Worm (Caenorhabditis elegans): ENCODE measurements around the gene degt-1.

degt-1 gene

DNA sequence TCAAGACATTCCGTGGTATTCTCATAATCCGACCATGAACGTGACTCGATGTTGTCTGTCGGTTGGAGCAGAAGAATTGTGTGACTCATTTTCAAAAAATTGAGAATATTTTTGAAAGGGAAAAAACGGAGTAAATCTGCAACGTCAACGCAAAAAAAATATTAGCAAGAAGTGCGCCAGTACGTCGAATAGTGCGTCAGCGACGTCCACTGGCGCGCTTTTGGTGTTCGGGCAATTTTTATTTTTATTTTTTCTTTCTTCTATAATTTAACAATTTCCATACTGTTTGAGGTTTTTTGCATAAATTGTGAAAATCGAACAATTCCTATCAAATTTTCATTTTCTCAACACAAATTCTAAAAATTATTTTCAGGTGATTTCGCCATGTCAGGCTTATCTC lies 38.8 kb downstream of the degt-1 start, which contains the start of the genes erh-1 and lpd-9:
Gene erh-1 (minus strand): TSS at position 204 of the 400 bp plus-strand sequence.
Gene lpd-9 (plus strand): TSS at position 368 of the 400 bp plus-strand sequence.
- peak; percentile 15 for TF ChIP-seq unc-42 (tag; optimal IDR thresholded peaks at IDR 0.05)
- TF ChIP-seq ref-2 (tag; optimal IDR thresholded peaks at IDR 0.05), result peak; percentile 25
- TF ChIP-seq ceh-14 (tag; optimal IDR thresholded peaks at IDR 0.05), result peak; percentile 43
- no peak for TF ChIP-seq gmeb-2 (tag; optimal IDR thresholded peaks at IDR 0.05)
- no peak for TF ChIP-seq fkh-10 (GFP tag; optimal IDR thresholded peaks at IDR 0.05)
- TF ChIP-seq Y22D7AL.16 (tag; optimal IDR thresholded peaks at IDR 0.05), result peak; percentile 11
- TF ChIP-seq pros-1 (tag; optimal IDR thresholded peaks at IDR 0.05), result no peak
- TF ChIP-seq unc-3 (GFP tag; conservative IDR thresholded peaks at IDR 0.05), result no peak
- TF ChIP-seq unc-3 (tag; optimal IDR thresholded peaks at IDR 0.05), result no peak
- peak; percentile 12 for TF ChIP-seq pax-1 (tag; optimal IDR thresholded peaks at IDR 0.05)
- no peak for TF ChIP-seq ceh-19 (GFP tag; optimal IDR thresholded peaks at IDR 0.05)
- peak; percentile 37 for TF ChIP-seq ceh-2 (tag; optimal IDR thresholded peaks at IDR 0.05)
- TF ChIP-seq nfya-1 (tag; optimal IDR thresholded peaks at IDR 0.05), result peak; percentile 44
- peak; percentile 8 for TF ChIP-seq zip-5 (tag; optimal IDR thresholded peaks at IDR 0.05)
- peak; percentile 20 for TF ChIP-seq ceh-18 (tag; optimal IDR thresholded peaks at IDR 0.05)
- peak; percentile 23 for TF ChIP-seq unc-86 (tag; optimal IDR thresholded peaks at IDR 0.05)
- peak; percentile 68 for TF ChIP-seq elt-2 (tag; optimal IDR thresholded peaks at IDR 0.05)
- peak; percentile 26 for TF ChIP-seq che-1 (tag; optimal IDR thresholded peaks at IDR 0.05)
- TF ChIP-seq ztf-16 (tag; optimal IDR thresholded peaks at IDR 0.05), result peak; percentile 29

DNA sequence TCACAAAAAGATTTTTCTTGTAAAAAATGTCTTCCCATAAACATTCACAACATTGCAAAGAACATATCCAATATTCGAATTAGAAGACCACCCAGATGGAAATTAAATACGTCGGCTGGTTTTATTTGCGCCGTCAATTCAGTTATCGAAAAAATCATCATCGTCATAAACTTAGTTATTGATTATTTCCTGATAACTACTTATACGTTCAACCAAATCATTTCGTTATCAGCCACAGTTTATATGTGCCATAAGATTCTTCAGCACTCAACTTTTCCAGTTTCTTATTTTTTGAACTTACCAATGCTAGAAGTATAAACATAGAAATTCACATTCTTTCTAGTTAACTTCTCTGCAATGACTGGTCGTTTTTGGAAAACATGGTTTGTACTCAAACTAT lies 40.5 kb downstream of the degt-1 start:
- TF ChIP-seq ceh-14 (tag; optimal IDR thresholded peaks at IDR 0.05) (no peak), elt-2 (tag; optimal IDR thresholded peaks at IDR 0.05) (peak; percentile 4)

DNA sequence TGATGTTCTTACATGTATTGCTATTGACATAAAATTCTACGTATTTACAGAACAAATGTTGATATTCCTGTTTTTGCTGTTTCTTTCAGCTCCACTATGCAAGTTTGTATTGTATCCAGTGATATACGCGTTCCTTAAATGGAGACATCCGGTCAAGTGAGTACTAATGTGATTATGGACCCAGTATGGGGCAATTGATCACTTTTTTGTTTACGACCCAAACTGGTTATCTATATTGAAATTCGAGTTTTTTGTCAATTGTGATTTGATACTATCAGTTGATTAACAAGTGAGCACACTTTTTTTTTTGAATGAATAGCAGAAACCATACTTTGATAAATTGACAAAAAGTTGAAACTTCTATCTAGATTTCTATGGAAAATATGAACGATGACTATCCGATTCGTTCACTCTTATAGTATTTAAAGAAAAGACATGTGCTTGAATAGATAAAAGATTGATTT lies 41.7 kb downstream of the degt-1 start, which contains the start of gene T21C9.6:
Gene T21C9.6 (plus strand): TSS at position 51 of the 464 bp plus-strand sequence.
- TF ChIP-seq hlh-8 (tag; optimal IDR thresholded peaks at IDR 0.05) (no peak), lin-11 (tag; optimal IDR thresholded peaks at IDR 0.05) (no peak), Y22D7AL.16 (tag; optimal IDR thresholded peaks at IDR 0.05) (no peak), zip-5 (tag; optimal IDR thresholded peaks at IDR 0.05) (no peak), npax-4 (tag; optimal IDR thresholded peaks at IDR 0.05) (no peak), hlh-30 (tag; optimal IDR thresholded peaks at IDR 0.05; ENCODE audit: insufficient read depth) (no peak), ref-2 (tag; optimal IDR thresholded peaks at IDR 0.05) (no peak), ceh-2 (tag; optimal IDR thresholded peaks at IDR 0.05) (no peak), dve-1 (tag; optimal IDR thresholded peaks at IDR 0.05) (no peak), sdc-2 (tag; optimal IDR thresholded peaks at IDR 0.05) (no peak), ceh-45 (GFP tag; IDR thresholded peaks at IDR 0.05) (no peak), fkh-10 (GFP tag; optimal IDR thresholded peaks at IDR 0.05) (no peak), ahr-1 (tag; optimal IDR thresholded peaks at IDR 0.05) (no peak)

- TF ChIP-seq dve-1 (tag; optimal IDR thresholded peaks at IDR 0.05) (no peak), pqm-1 (tag; optimal IDR thresholded peaks at IDR 0.05) (no peak), fkh-10 (GFP tag; optimal IDR thresholded peaks at IDR 0.05) (no peak), madf-2 (tag; optimal IDR thresholded peaks at IDR 0.05) (no peak), pax-1 (tag; optimal IDR thresholded peaks at IDR 0.05) (no peak), ceh-14 (tag; optimal IDR thresholded peaks at IDR 0.05) (no peak), elt-2 (tag; optimal IDR thresholded peaks at IDR 0.05) (no peak)
Observed at ce11 chrV:10588694-10589093, 48.6 kb downstream of the degt-1 start, which contains the start of gene srg-32. Gene srg-32, minus strand, starts transcription at chrV:10588794.

DNA sequence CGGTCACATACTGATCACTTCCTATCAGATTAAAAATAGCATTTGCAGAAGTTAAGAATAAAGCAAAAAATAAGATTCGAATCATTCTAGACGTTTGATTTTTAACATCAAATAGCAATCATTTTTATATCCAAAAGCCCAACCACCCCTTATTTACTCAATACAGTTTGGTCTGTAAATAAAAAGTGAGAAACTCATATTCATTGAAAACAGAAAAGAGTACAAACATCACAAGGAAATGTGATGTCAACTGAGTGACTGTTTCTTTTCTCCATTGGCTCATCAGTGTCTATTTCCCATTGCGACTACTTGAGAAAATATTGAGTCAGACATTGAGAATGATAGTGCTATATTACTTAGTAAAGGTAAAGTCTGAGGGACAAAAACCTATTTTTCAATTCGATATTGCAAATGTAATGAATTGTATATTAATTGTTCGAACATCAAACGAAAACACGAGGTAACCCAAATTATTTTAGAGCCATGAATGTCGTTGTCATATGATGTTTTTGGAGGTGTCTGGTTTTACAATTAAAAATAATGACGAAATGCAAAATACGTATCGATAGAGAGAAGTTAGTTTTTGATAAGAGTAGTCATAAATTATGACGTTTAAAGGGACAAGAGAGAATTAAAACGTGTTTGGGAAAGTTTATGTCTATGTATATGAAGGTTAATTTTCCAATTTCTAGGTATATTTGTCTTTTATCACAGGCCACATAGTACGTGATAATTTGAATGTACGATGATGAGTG lies 49.8 kb downstream of the degt-1 start, which contains the start of gene ttr-23:
Gene ttr-23 (minus strand): TSS at position 87 of the 755 bp plus-strand sequence.
- TF ChIP-seq fkh-10 (GFP tag; optimal IDR thresholded peaks at IDR 0.05) (no peak), tbx-2 (tag; optimal IDR thresholded peaks at IDR 0.05) (no peak), hlh-30 (tag; optimal IDR thresholded peaks at IDR 0.05; ENCODE audit: insufficient read depth) (no peak), sox-4 (tag; optimal IDR thresholded peaks at IDR 0.05) (no peak), K02D7.2 (tag; optimal IDR thresholded peaks at IDR 0.05) (no peak), ceh-48 (tag; optimal IDR thresholded peaks at IDR 0.05) (no peak), ttx-3 (tag; optimal IDR thresholded peaks at IDR 0.05) (no peak)

Measured in whole organism, late embryonic.